Worm (Caenorhabditis elegans) whole organism, young adult: ENCODE measurements around the gene srg-7.

Experiments
- B0019.2 ChIP-seq: fragments of 200-800 bp; sonication (Bioruptor generic); conservative IDR thresholded peaks from 2 replicates; pipeline ENCODE4 v1.3.6; 2022; ENCODE audit warnings: missing genetic modification reagents, missing genetic modification characterization, missing compliant biosample characterization
- F33H1.4 ChIP-seq: fragments of 200-800 bp; sonication (Bioruptor generic); IDR thresholded peaks from 2 replicates; pipeline ENCODE4 v1.3.6; 2022; ENCODE audit warnings: missing genetic modification reagents, missing genetic modification characterization, missing compliant biosample characterization
- F37B4.10 ChIP-seq: fragments of 200-800 bp; sonication (Bioruptor generic); IDR thresholded peaks from 2 replicates; pipeline ENCODE4 v1.3.6; 2022; ENCODE audit warnings: missing genetic modification characterization, missing compliant biosample characterization
- K12H6.12 ChIP-seq: fragments of 200-800 bp; sonication (Bioruptor generic); optimal IDR thresholded peaks from 2 replicates; lab custom pipeline; 2018; ENCODE audit warnings: mild to moderate bottlenecking, missing genetic modification characterization, missing compliant biosample characterization
- T07F8.4 ChIP-seq: sonication (generic microtip); optimal IDR thresholded peaks from 2 replicates; lab custom pipeline; 2016; ENCODE audit warnings: mild to moderate bottlenecking, missing genetic modification characterization, moderate library complexity, missing compliant biosample characterization
- Y53F4B.3 ChIP-seq: fragments of 200-800 bp; sonication (Bioruptor generic); IDR thresholded peaks from 2 replicates; pipeline ENCODE4 v1.3.6; 2022; ENCODE audit warnings: missing genetic modification reagents, missing genetic modification characterization, missing compliant biosample characterization
- Y67H2A.10 ChIP-seq: fragments of 200-800 bp; sonication (Bioruptor generic); conservative IDR thresholded peaks from 2 replicates; pipeline ENCODE4 v1.3.6; 2022; ENCODE audit warnings: missing genetic modification reagents, missing genetic modification characterization, missing compliant biosample characterization
- athp-1 ChIP-seq: sonication (generic microtip); optimal IDR thresholded peaks from 2 replicates; lab custom pipeline; 2017; ENCODE audit warnings: mild to moderate bottlenecking, missing genetic modification characterization, missing compliant biosample characterization
- attf-3 ChIP-seq: fragments of 200-800 bp; sonication (Bioruptor generic); conservative IDR thresholded peaks from 2 replicates; pipeline ENCODE4 v1.3.6; 2022; ENCODE audit warnings: missing genetic modification reagents, missing genetic modification characterization, missing compliant biosample characterization
- bed-1 ChIP-seq: fragments of 200-800 bp; sonication (Bioruptor generic); IDR thresholded peaks from 2 replicates; pipeline ENCODE4 v1.3.6; 2022; ENCODE audit warnings: missing genetic modification reagents, missing genetic modification characterization, missing compliant biosample characterization
- ceh-27 ChIP-seq: fragments of 200-800 bp; sonication (Bioruptor generic); optimal IDR thresholded peaks from 2 replicates; lab custom pipeline; 2018; ENCODE audit warnings: mild to moderate bottlenecking, missing genetic modification characterization, moderate library complexity, missing compliant biosample characterization
- ceh-91 ChIP-seq: fragments of 200-800 bp; sonication (Bioruptor generic); IDR thresholded peaks from 2 replicates; pipeline ENCODE4 v1.3.6; 2022; ENCODE audit warnings: missing genetic modification reagents, missing genetic modification characterization, missing compliant biosample characterization
- die-1 ChIP-seq: sonication (generic microtip); optimal IDR thresholded peaks from 2 replicates; lab custom pipeline; 2016; ENCODE audit warnings: missing genotype, mild to moderate bottlenecking, missing genetic modification characterization, missing compliant biosample characterization
- dox-1 ChIP-seq: fragments of 200-800 bp; sonication (Bioruptor generic); IDR thresholded peaks from 2 replicates; pipeline ENCODE4 v1.3.6; 2022; ENCODE audit warnings: missing genetic modification reagents, missing genetic modification characterization, missing compliant biosample characterization
- dpl-1 ChIP-seq: fragments of 150-350 bp; optimal IDR thresholded peaks from 2 replicates; lab custom pipeline; 2014; ENCODE audit warnings: missing biosample characterization, missing genetic modification reagents, missing genetic modification characterization
- efl-1 ChIP-seq: fragments of 150-350 bp; optimal IDR thresholded peaks from 2 replicates; lab custom pipeline; 2014; ENCODE audit warnings: missing biosample characterization, missing genetic modification reagents, missing genetic modification characterization
- ekl-4 ChIP-seq: fragments of 200-800 bp; sonication (Bioruptor generic); IDR thresholded peaks from 2 replicates; pipeline ENCODE4 v1.3.6; 2022; ENCODE audit warnings: missing genetic modification reagents, missing genetic modification characterization, missing compliant biosample characterization
- ets-4 ChIP-seq: fragments of 200-800 bp; sonication (Bioruptor generic); optimal IDR thresholded peaks from 2 replicates; lab custom pipeline; 2018; ENCODE audit warnings: mild to moderate bottlenecking, missing genetic modification characterization, missing compliant biosample characterization
- hlh-12 ChIP-seq: sonication (generic microtip); optimal IDR thresholded peaks from 2 replicates; lab custom pipeline; 2016; ENCODE audit warnings: missing genetic modification characterization, missing compliant biosample characterization
- hlh-26 ChIP-seq: fragments of 200-800 bp; sonication (Bioruptor generic); conservative IDR thresholded peaks from 2 replicates; pipeline ENCODE4 v1.3.6; 2022; ENCODE audit warnings: missing genetic modification reagents, missing genetic modification characterization, missing compliant biosample characterization
- hmg-1.2 ChIP-seq: fragments of 200-800 bp; sonication (Bioruptor generic); IDR thresholded peaks from 2 replicates; pipeline ENCODE4 v1.3.6; 2022; ENCODE audit warnings: missing genetic modification reagents, missing genetic modification characterization, missing compliant biosample characterization
- lsl-1 ChIP-seq: fragments of 200-800 bp; sonication (Bioruptor generic); optimal IDR thresholded peaks from 2 replicates; lab custom pipeline; 2018; ENCODE audit warnings: mild to moderate bottlenecking, missing genetic modification characterization, moderate library complexity, missing compliant biosample characterization
- madf-3 ChIP-seq: fragments of 200-800 bp; sonication (Bioruptor generic); IDR thresholded peaks from 2 replicates; pipeline ENCODE4 v1.3.6; 2022; ENCODE audit warnings: missing genetic modification reagents, missing genetic modification characterization, missing compliant biosample characterization
- madf-6 ChIP-seq: fragments of 200-800 bp; sonication (Bioruptor generic); IDR thresholded peaks from 2 replicates; pipeline ENCODE4 v1.3.6; 2022; ENCODE audit warnings: missing genetic modification reagents, missing genetic modification characterization, missing compliant biosample characterization
- madf-8 ChIP-seq: fragments of 200-800 bp; sonication (Bioruptor generic); conservative IDR thresholded peaks from 2 replicates; pipeline ENCODE4 v1.3.6; 2022; ENCODE audit warnings: missing genetic modification reagents, missing genetic modification characterization, missing compliant biosample characterization
- mel-28 ChIP-seq: sonication (generic microtip); optimal IDR thresholded peaks from 2 replicates; lab custom pipeline; 2016; ENCODE audit warnings: borderline replicate concordance, mild to moderate bottlenecking, missing genetic modification characterization, missing compliant biosample characterization
- mxl-1 ChIP-seq: sonication (generic microtip); optimal IDR thresholded peaks from 2 replicates; lab custom pipeline; 2016; ENCODE audit warnings: missing genetic modification characterization, missing compliant biosample characterization
- nhr-80 ChIP-seq: sonication (generic microtip); optimal IDR thresholded peaks from 2 replicates; lab custom pipeline; 2016; ENCODE audit warnings: missing genetic modification characterization, missing compliant biosample characterization
- pha-4 ChIP-seq: fragments of 150-350 bp; sonication (generic microtip); optimal IDR thresholded peaks from 2 replicates; lab custom pipeline; 2014; ENCODE audit warnings: missing biosample characterization, missing genetic modification reagents, missing genetic modification characterization
- rcor-1 ChIP-seq: fragments of 200-800 bp; sonication (Bioruptor generic); IDR thresholded peaks from 2 replicates; pipeline ENCODE4 v1.3.6; 2022; ENCODE audit warnings: missing genetic modification reagents, missing genetic modification characterization, missing compliant biosample characterization
- snpc-3.4 ChIP-seq: sonication (generic microtip); optimal IDR thresholded peaks from 2 replicates; lab custom pipeline; 2017; ENCODE audit warnings: missing genetic modification characterization, mild to moderate bottlenecking, missing compliant biosample characterization, antibody characterized with exemption, moderate library complexity, missing genotype, missing genetic modification reagents
- somi-1 ChIP-seq: fragments of 200-800 bp; sonication (Bioruptor generic); optimal IDR thresholded peaks from 2 replicates; lab custom pipeline; 2018; ENCODE audit warnings: mild to moderate bottlenecking, missing genetic modification characterization, missing compliant biosample characterization
- xnd-1 ChIP-seq: sonication (generic microtip); optimal IDR thresholded peaks from 2 replicates; lab custom pipeline; 2016; ENCODE audit warnings: missing genotype, missing genetic modification reagents, missing genetic modification characterization, missing compliant biosample characterization
- ztf-22 ChIP-seq: fragments of 200-800 bp; sonication (Bioruptor generic); optimal IDR thresholded peaks from 2 replicates; lab custom pipeline; 2018; ENCODE audit warnings: mild to moderate bottlenecking, missing genetic modification characterization, moderate library complexity, missing compliant biosample characterization

srg-7 gene

DNA sequence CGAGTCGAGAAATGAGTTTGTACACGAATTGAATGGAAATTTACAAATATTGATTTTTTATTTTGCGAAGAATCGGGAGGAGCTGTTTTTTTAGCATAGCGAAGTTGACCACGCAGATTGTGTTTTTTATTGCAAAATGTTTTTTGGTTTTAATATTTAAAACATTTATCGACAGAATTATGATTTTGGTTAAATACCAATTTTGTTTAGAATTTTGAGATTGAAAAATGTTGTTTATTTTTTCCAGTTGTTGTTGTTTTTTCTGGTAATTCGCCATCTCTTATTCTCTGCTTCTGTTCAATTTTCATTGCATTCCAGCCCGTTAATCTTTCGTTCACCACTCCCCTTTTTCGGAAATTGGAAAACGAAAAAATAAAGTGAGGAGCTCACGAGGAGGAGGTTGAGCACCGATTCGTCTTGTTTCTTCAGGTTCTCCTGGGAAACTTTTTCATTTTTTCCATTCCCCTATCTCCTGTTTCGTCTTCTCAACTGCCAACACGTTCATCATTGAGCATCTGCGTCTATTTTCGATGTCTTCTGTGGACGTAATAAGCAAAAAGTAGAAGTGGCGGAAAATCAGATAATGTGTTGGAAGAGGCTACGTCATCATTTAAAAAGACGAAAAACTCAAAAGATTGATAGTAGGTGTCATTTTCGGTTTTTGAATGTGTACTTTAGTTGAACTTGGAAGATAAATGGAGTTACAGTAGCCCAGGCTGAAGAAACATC lies 28.2 kb upstream of the srg-7 start, which contains the start of gene F47D12.7:
Gene F47D12.7 (minus strand): TSS at position 51 of the 729 bp plus-strand sequence.
- no peak for TF ChIP-seq ets-4
- TF ChIP-seq B0019.2 (GFP tag; lab: Robert Waterston, UW), result no peak
- TF ChIP-seq athp-1 (tag; lab: Kevin White, UChicago), result no peak
- TF ChIP-seq die-1 (tag; lab: Kevin White, UChicago), result no peak
- no peak for TF ChIP-seq somi-1 (GFP tag; lab: Kevin White, UChicago)

DNA sequence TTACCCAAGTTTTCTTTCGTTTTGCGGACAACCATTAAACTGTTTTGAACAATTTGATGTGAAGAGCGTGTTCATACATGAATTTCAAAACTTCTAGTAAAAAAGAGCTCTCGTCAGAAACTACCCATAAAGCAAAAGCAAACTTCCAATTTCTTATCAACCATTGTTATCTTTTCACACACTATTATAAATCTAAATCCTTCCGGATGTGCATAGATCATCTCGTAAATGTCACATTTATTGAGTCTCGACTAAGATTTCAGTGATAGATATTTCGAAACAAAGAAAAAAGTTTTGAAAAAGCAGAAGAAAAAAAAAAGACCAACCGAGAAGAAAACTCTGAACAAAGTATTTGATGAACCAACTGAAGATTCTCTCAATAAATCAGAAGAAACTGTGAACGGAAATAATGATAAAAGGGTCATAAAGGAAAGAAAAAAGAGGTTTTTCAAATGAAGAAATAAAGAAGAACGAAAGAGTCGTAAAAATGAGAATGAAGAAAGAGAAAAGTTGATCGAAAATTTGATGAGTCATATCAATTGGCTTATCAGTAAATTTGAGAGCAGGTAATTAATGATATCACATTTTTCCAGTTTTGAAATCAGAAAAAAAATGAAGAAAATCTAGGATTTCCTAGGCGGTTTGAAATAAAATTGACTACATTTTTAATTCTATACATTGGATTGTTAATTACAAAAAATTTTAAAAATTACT lies 22.7 kb upstream of the srg-7 start:
- TF ChIP-seq bed-1 (no peak), nhr-80 (tag; lab: Kevin White, UChicago) (peak; percentile 26)
- TF ChIP-seq, all 124 proteins: peak for 1

DNA sequence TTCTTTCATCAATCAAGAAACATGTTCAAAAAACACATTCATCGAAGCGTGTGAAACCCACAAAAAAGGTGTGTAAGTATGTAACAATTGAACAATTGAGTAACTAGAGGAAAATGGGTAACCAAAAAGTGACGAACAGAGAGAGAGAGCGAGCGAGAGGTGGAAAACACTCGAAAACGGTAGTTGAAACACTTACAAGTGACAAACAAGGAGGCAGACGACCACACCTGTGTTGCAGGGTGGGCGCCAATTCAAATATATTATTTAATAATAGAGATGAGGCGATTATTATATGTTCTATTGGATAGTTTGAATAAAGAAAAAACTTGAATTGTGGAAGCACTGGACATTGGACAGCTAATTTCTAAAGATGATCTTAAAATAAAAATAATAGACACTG lies 21.4 kb upstream of the srg-7 start:
- TF ChIP-seq ceh-27 (GFP tag; lab: Kevin White, UChicago) (peak; percentile 27), mel-28 (tag; lab: Kevin White, UChicago) (no peak)

DNA sequence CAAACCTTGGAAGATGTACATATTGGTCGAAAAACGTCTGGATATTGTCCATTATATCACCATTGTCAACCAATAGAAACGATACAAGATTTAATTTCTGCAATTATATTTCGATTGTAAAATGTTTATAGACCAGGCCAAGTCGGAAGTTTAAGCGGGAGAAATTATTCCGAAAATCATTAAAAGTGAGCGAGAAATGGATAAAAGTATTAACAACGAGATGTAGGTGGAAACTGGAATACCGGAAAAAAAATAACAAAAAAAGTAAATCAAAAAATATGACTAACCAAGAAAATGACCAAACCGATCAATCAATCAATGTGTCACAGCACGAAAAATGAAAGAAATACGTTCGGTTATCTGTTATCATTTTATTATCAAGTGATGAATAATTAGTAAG lies 19.2 kb upstream of the srg-7 start, which contains the start of gene F47D12.6:
Gene F47D12.6 (minus strand): TSS at position 101 of the 400 bp plus-strand sequence.
- no peak for TF ChIP-seq ets-4
- peak; percentile 0 for TF ChIP-seq nhr-80 (tag; lab: Kevin White, UChicago)
- TF ChIP-seq, all 124 proteins: peak for 1

DNA sequence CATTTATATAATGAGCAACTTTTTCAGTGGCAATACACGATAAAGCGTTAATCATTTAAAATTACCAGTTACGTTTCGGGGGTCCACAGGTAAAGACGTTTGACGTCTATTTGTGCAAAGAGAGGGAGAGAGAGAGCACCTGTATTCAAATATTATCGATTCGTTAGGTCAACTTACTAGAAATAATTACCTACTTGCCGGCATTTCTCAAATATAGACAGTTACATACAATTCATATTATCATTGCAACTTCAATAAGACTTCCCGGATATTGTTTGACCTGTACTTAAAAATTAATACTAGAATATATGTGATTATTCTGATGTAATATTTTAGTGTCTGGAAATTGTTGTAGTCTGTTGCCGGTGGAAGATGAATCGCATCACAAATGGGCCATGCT lies 17.9 kb upstream of the srg-7 start, which contains the start of gene gadr-3:
Gene gadr-3 (minus strand): TSS at position 101 of the 400 bp plus-strand sequence.
- no peak for TF ChIP-seq snpc-3.4
- no peak for TF ChIP-seq F37B4.10 (GFP tag; lab: Robert Waterston, UW)
- TF ChIP-seq, all 124 proteins: peak for 0

DNA sequence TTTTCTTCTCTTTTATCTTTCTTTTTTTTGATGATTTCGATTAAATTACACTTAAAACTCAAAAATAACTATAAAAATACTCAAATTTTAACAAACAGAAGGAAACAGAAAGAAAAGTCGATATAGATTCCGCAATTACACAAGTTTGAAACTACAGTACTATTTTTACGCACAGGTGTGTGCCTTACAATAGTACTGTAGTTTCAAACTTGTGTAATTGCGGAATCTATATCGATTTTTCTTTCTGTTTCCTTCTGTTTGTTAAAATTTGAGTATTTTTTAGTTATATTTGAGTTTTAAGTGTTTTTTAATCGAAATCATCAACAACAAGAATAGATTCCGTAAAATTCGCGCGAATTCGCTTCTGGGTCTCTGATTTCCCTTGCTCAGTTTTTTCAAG lies 15.1 kb upstream of the srg-7 start:
- TF ChIP-seq madf-6 (peak; percentile 93), efl-1 (GFP tag; lab: Kevin White, UChicago) (peak; percentile 6), hlh-26 (no peak), ekl-4 (GFP tag; lab: Robert Waterston, UW) (0 out of 2 replicates have a peak, but pooled peaks have one; percentile 23), lsl-1 (GFP tag; lab: Kevin White, UChicago) (peak; percentile 89), F33H1.4 (GFP tag; lab: Robert Waterston, UW) (peak; percentile 43; the same call in 1 of the 2 replicates), Y53F4B.3 (no peak), xnd-1 (tag; lab: Kevin White, UChicago) (peak; percentile 91), hmg-1.2 (0 out of 2 replicates have a peak, but pooled peaks have one; percentile 14), madf-8 (GFP tag; lab: Robert Waterston, UW) (peak; percentile 74)

DNA sequence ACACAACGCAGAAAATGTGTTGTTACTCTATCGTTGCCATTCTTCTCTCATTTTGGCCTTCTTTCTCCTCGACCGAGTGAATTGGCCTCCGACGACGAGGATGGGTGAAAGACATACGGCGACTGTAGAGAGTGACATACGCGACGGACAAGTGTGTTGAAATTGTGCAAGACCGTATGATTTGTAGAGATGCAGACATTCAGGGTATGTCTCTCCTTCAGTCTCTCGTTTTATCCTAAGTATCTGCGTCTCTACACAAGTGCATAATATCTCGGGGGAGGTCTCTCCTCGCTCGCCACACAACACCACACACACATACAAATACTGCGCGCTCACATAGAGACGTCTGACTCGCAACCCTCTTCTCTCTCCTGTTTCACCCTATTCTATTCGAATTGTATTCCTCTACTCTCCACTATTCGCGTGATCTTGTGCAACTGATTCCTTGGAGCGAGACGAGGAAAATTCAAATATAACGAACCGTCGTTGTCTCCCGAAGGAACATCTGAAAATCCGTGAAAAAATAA lies 12.2 kb upstream of the srg-7 start, which contains the start of gene hmg-1.2:
Gene hmg-1.2 (plus strand): TSS at position 311 of the 527 bp plus-strand sequence.
- TF ChIP-seq Y67H2A.10 (GFP tag; lab: Robert Waterston, UW) (no peak), attf-3 (no peak), mxl-1 (no peak), K12H6.12 (tag; lab: Kevin White, UChicago) (peak; percentile 65), dpl-1 (GFP tag; lab: Kevin White, UChicago) (no peak), hlh-12 (tag; lab: Kevin White, UChicago) (no peak), snpc-3.4 (peak; percentile 23), T07F8.4 (no peak), lsl-1 (GFP tag; lab: Kevin White, UChicago) (no peak), F33H1.4 (GFP tag; lab: Robert Waterston, UW) (no peak; the same call in 1 of the 2 replicates), efl-1 (GFP tag; lab: Kevin White, UChicago) (no peak), ceh-91 (GFP tag; lab: Robert Waterston, UW) (no peak), rcor-1 (GFP tag; lab: Robert Waterston, UW) (peak; percentile 47; the same call in 1 of the 2 replicates), dox-1 (GFP tag; lab: Robert Waterston, UW) (peak; percentile 73), madf-3 (GFP tag; lab: Robert Waterston, UW) (no peak), ets-4 (no peak), ztf-22 (GFP tag; lab: Kevin White, UChicago) (peak; percentile 12), pha-4 (tag; lab: Kevin White, UChicago) (peak; percentile 25)
